Worm (Caenorhabditis elegans) whole organism, early embryonic: ENCODE measurements around the gene srx-10.

Experiments
- F13C5.2 ChIP-seq: sonication (generic microtip); optimal IDR thresholded peaks from 2 replicates; lab custom pipeline; 2017; ENCODE audit warnings: mild to moderate bottlenecking, missing genetic modification characterization, inconsistent platforms, missing compliant biosample characterization
- aly-1 ChIP-seq: sonication (generic microtip); optimal IDR thresholded peaks from 2 replicates; lab custom pipeline; 2016; ENCODE audit warnings: missing genetic modification characterization, missing compliant biosample characterization
- ama-1 ChIP-seq: fragments of 150-350 bp; optimal IDR thresholded peaks from 2 replicates; lab custom pipeline; 2014
- ceh-13 ChIP-seq: fragments of 200-800 bp; sonication (Bioruptor generic); optimal IDR thresholded peaks from 2 replicates; lab custom pipeline; 2018; ENCODE audit warnings: mild to moderate bottlenecking, missing genetic modification characterization, missing compliant biosample characterization
- ceh-36 ChIP-seq: sonication (generic microtip); optimal IDR thresholded peaks from 2 replicates; lab custom pipeline; 2016; ENCODE audit warnings: missing genetic modification characterization, inconsistent platforms, missing compliant biosample characterization
- ets-7 ChIP-seq: sonication (generic microtip); optimal IDR thresholded peaks from 2 replicates; lab custom pipeline; 2016; ENCODE audit warnings: missing genotype, missing genetic modification characterization, missing compliant biosample characterization
- hmbx-1 ChIP-seq: sonication (generic microtip); optimal IDR thresholded peaks from 2 replicates; lab custom pipeline; 2016; ENCODE audit warnings: mild to moderate bottlenecking, missing genetic modification characterization, missing compliant biosample characterization
- hmg-4 ChIP-seq: fragments of 200-800 bp; sonication (Bioruptor generic); optimal IDR thresholded peaks from 2 replicates; lab custom pipeline; 2018; ENCODE audit warnings: mild to moderate bottlenecking, missing genetic modification characterization, missing compliant biosample characterization
- hnd-1 ChIP-seq: sonication (generic microtip); optimal IDR thresholded peaks from 2 replicates; lab custom pipeline; 2016; ENCODE audit warnings: missing genetic modification characterization, missing compliant biosample characterization
- pes-1 ChIP-seq: fragments of 200-800 bp; sonication (Bioruptor generic); IDR thresholded peaks from 2 replicates; pipeline ENCODE4 v1.3.6; 2022; ENCODE audit warnings: missing genetic modification reagents, missing genetic modification characterization, missing compliant biosample characterization
- scrt-1 ChIP-seq: fragments of 200-800 bp; sonication (Bioruptor generic); IDR thresholded peaks from 2 replicates; pipeline ENCODE4 v1.3.6; 2022; ENCODE audit warnings: missing genetic modification characterization, missing compliant biosample characterization
- sea-1 ChIP-seq: fragments of 200-800 bp; sonication (Bioruptor generic); conservative IDR thresholded peaks from 2 replicates; pipeline ENCODE4 v1.3.6; 2022; ENCODE audit warnings: missing genetic modification characterization, missing compliant biosample characterization
- tbx-11 ChIP-seq: fragments of 200-800 bp; sonication (Bioruptor generic); IDR thresholded peaks from 2 replicates; pipeline ENCODE4 v1.3.6; 2022; ENCODE audit warnings: missing genetic modification characterization, missing compliant biosample characterization
- tbx-37 ChIP-seq: fragments of 200-800 bp; sonication (Bioruptor generic); conservative IDR thresholded peaks from 2 replicates; pipeline ENCODE4 v1.3.6; 2022; ENCODE audit warnings: missing genetic modification reagents, missing genetic modification characterization, missing compliant biosample characterization

- TF ChIP-seq hmg-4 (GFP tag; lab: Kevin White, UChicago) (no peak), aly-1 (tag; lab: Kevin White, UChicago) (no peak), ama-1 (no peak), scrt-1 (no peak), hnd-1 (tag; lab: Kevin White, UChicago) (no peak), pes-1 (GFP tag; lab: Robert Waterston, UW) (no peak), ets-7 (no peak), ceh-13 (GFP tag; lab: Kevin White, UChicago) (no peak), tbx-37 (GFP tag; lab: Robert Waterston, UW) (no peak), ceh-36 (tag; lab: Kevin White, UChicago) (no peak), hmbx-1 (tag; lab: Kevin White, UChicago) (no peak), sea-1 (no peak), F13C5.2 (tag; lab: Kevin White, UChicago) (no peak), tbx-11 (GFP tag; lab: Robert Waterston, UW) (no peak)
Observed at ce11 chrV:13935423-13935822, 10.9 kb downstream of the srx-10 start.
